Worm (Caenorhabditis elegans): ENCODE results near the gene C33D9.6.

DNA sequence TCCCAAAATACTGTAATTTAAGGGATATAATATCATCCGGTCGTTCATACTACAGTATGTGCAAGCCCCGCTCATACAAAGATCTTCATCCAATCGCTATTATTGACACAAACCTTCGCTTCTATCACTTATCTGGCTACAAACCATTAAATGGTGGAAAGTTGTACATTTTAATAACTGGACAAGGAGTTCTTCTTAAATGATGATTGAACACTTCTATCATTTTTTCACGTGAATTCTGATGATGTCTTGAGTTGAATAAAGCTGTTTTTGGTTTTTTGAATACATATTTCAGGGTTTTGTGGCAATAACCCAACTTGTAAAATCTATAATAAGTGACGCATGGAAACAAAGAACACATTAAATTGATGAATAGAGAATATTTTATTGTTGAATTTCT, 44.7 kb upstream of the C33D9.6 start:
- TF ChIP-seq sma-3 (GFP tag; optimal IDR thresholded peaks at IDR 0.05) (peak; percentile 41), ceh-82 (tag; optimal IDR thresholded peaks at IDR 0.05) (no peak), ama-1 (optimal IDR thresholded peaks at IDR 0.05) (no peak), nhr-77 (tag; optimal IDR thresholded peaks at IDR 0.05) (no peak), ztf-4 (tag; optimal IDR thresholded peaks at IDR 0.05) (no peak), nhr-23 (tag; optimal IDR thresholded peaks at IDR 0.05) (no peak), R02D3.7 (tag; optimal IDR thresholded peaks at IDR 0.05) (no peak), ZK546.5 (tag; optimal IDR thresholded peaks at IDR 0.05) (no peak), nhr-25 (tag; optimal IDR thresholded peaks at IDR 0.05) (peak; percentile 41), skn-1 (tag; optimal IDR thresholded peaks at IDR 0.05) (no peak), nhr-237 (tag; optimal IDR thresholded peaks at IDR 0.05) (no peak)
